Worm (Caenorhabditis elegans): ENCODE measurements around the gene ddl-2.

- TF ChIP-seq ref-1 (GFP tag; conservative IDR thresholded peaks at IDR 0.05) (no peak), ztf-23 (GFP tag; IDR thresholded peaks at IDR 0.05) (no peak), klf-2 (GFP tag; conservative IDR thresholded peaks at IDR 0.05) (no peak), med-1 (GFP tag; optimal IDR thresholded peaks at IDR 0.05; ENCODE audit: insufficient read depth) (no peak), T22C8.4 (GFP tag; IDR thresholded peaks at IDR 0.05) (no peak), tab-1 (GFP tag; IDR thresholded peaks at IDR 0.05) (no peak), cog-1 (tag; optimal IDR thresholded peaks at IDR 0.05) (no peak), flt-1 (GFP tag; IDR thresholded peaks at IDR 0.05) (no peak)
These were observed 26.9 kb upstream of the ddl-2 start for ce11 chrII:13574395-13574794.
